Worm (Caenorhabditis elegans): ENCODE measurements around the gene exos-9.
"Not testable (repeated sequence)": the region's sequence is repeated elsewhere in the genome, so short reads cannot be mapped to it uniquely, and the experiment has no call there.

exos-9 gene

DNA sequence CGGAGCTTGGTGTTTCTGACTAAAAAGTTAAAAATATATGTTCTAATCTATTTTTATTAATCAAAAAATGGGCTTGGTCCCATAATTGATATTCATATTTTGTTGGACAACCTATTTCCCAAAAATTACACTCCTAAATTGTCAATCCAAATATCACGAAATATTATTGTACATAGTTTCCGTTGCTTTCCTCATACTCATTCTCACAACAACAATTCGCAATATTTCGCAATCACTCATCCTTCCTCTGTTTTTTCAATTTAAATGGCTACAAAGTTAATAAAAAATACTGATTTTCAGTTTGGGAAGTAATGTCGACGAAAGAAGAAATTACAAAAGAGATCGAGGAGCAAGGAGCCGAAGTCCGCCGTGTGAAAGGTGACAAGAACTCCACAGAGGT, 40.9 kb upstream of the exos-9 start, which contains the start of gene pars-1:
TSS of gene pars-1 (plus strand) at position 301 of the 400 bp plus-strand sequence.
- TF ChIP-seq blmp-1 (tag; optimal IDR thresholded peaks at IDR 0.05) (no peak), ces-1 (GFP tag; optimal IDR thresholded peaks at IDR 0.05) (no peak)

DNA sequence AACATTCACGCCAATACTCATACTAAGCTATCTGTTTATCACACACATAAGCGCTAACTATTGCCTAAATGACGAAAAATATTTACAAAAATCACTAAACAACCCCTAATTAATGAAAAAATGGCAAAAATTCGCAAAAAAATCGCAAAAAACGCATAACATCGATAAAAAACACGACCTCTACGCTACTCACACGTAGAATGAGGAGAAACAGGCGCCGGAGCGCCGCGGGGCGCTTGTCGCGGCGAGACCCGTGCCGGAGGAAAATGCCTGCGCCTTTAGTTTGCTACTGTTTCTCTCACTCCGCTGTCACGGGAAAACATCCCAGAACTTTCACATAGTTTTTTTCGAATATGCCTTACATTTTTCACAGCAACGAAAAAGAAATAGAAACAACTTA, 40.0 kb upstream of the exos-9 start:
- peak in 1 of 2 experiments; percentile 24 for TF ChIP-seq efl-1 (optimal IDR thresholded peaks at IDR 0.05)
- TF ChIP-seq efl-1 (GFP tag; optimal IDR thresholded peaks at IDR 0.05 in 1 of 2): not testable (repeated sequence)

ce11 chrIII:7234148-7234547, 36.3 kb upstream of the exos-9 start, which contains the start of gene ndus-8:
Gene ndus-8 (minus strand): TSS chrIII:7234202.
- TF ChIP-seq alr-1 (tag; optimal IDR thresholded peaks at IDR 0.05; ENCODE audit: borderline replicate concordance) (no peak), nhr-11 (tag; optimal IDR thresholded peaks at IDR 0.05) (no peak), sup-37 (GFP tag; optimal IDR thresholded peaks at IDR 0.05) (no peak), ceh-90 (tag; optimal IDR thresholded peaks at IDR 0.05) (no peak), F16B12.6 (tag; optimal IDR thresholded peaks at IDR 0.05) (peak; percentile 59), unc-98 (GFP tag; IDR thresholded peaks at IDR 0.05) (no peak), xbp-1 (tag; optimal IDR thresholded peaks at IDR 0.05) (peak; percentile 74), nhr-19 (GFP tag; conservative IDR thresholded peaks at IDR 0.05) (peak; percentile 84), dpl-1 (GFP tag; optimal IDR thresholded peaks at IDR 0.05) (peak; percentile 60 to 79 (median 79)), ceh-82 (tag; optimal IDR thresholded peaks at IDR 0.05) (peak in 2 of 3 experiments; percentile 47 to 77), nhr-90 (tag; optimal IDR thresholded peaks at IDR 0.05; ENCODE audit: poor library complexity) (peak; percentile 78), nhr-237 (tag; optimal IDR thresholded peaks at IDR 0.05) (no peak), unc-86 (tag; optimal IDR thresholded peaks at IDR 0.05) (peak; percentile 56), hpl-2 (GFP tag; optimal IDR thresholded peaks at IDR 0.05) (peak; percentile 57), lin-39 (tag; optimal IDR thresholded peaks at IDR 0.05) (peak; percentile 43), nhr-76 (tag; optimal IDR thresholded peaks at IDR 0.05) (no peak), rnt-1 (tag; optimal IDR thresholded peaks at IDR 0.05) (peak; percentile 77), skn-1 (tag; optimal IDR thresholded peaks at IDR 0.05) (peak; percentile 57), C34B4.2 (tag; optimal IDR thresholded peaks at IDR 0.05) (no peak), efl-1 (optimal IDR thresholded peaks at IDR 0.05) (peak; percentile 65 to 81), efl-1 (GFP tag; optimal IDR thresholded peaks at IDR 0.05 in 1 of 2) (peak; percentile 73 to 96), snpc-4 (tag; optimal IDR thresholded peaks at IDR 0.05) (peak; percentile 52), pqm-1 (tag; optimal IDR thresholded peaks at IDR 0.05) (no peak), elt-3 (tag; optimal IDR thresholded peaks at IDR 0.05) (peak in 1 of 6 experiments; percentile 53), swsn-7 (tag; optimal IDR thresholded peaks at IDR 0.05) (peak; percentile 78), C16A3.4 (tag; optimal IDR thresholded peaks at IDR 0.05) (peak; percentile 79), mep-1 (tag; optimal IDR thresholded peaks at IDR 0.05) (peak; percentile 95), aha-1 (tag; optimal IDR thresholded peaks at IDR 0.05) (no peak), tbx-2 (tag; optimal IDR thresholded peaks at IDR 0.05) (peak; percentile 69), unc-130 (tag; optimal IDR thresholded peaks at IDR 0.05) (peak; percentile 90), egl-13 (tag; optimal IDR thresholded peaks at IDR 0.05) (peak; percentile 18), zip-4 (GFP tag; optimal IDR thresholded peaks at IDR 0.05) (peak; percentile 35), ztf-11 (tag; optimal IDR thresholded peaks at IDR 0.05) (peak in 1 of 2 experiments; percentile 39), elt-2 (tag; optimal IDR thresholded peaks at IDR 0.05) (peak; percentile 35), mef-2 (tag; optimal IDR thresholded peaks at IDR 0.05) (no peak), pag-3 (tag; optimal IDR thresholded peaks at IDR 0.05; ENCODE audit: borderline replicate concordance, insufficient read depth) (no peak), nhr-20 (tag; optimal IDR thresholded peaks at IDR 0.05) (peak; percentile 81), unc-62 (GFP tag; optimal IDR thresholded peaks at IDR 0.05) (no peak), pax-3 (tag; optimal IDR thresholded peaks at IDR 0.05) (no peak), ceh-8 (GFP tag; optimal IDR thresholded peaks at IDR 0.05) (no peak), lin-35 (GFP tag; optimal IDR thresholded peaks at IDR 0.05) (peak; percentile 77 to 80), sox-4 (tag; optimal IDR thresholded peaks at IDR 0.05) (no peak), sptf-1 (tag; optimal IDR thresholded peaks at IDR 0.05) (no peak), nhr-85 (tag) (peak; percentile 68), hlh-4 (tag; optimal IDR thresholded peaks at IDR 0.05) (no peak), egl-27 (tag; optimal IDR thresholded peaks at IDR 0.05) (no peak), tlp-1 (tag; optimal IDR thresholded peaks at IDR 0.05) (no peak)
